Fruit fly (Drosophila melanogaster) whole organism, embryonic: ENCODE data around the gene Or98a.

Experiments used
- CG10209 ChIP-seq: fragments of 200-800 bp; sonication (Bioruptor generic); optimal IDR thresholded peaks from 3 replicates; lab custom pipeline; 2017; ENCODE audit warnings: missing biosample characterization, mild to moderate bottlenecking, missing genetic modification characterization, missing genetic modification reagents
- CG10267 ChIP-seq: fragments of 200-800 bp; sonication (Bioruptor generic); optimal IDR thresholded peaks from 2 replicates; lab custom pipeline; 2018; ENCODE audit warnings: missing biosample characterization, mild to moderate bottlenecking, missing genetic modification characterization, moderate library complexity
- CG10959 ChIP-seq: fragments of 200-800 bp; sonication (Bioruptor generic); IDR thresholded peaks from 2 replicates; pipeline ENCODE4 v1.3.6; 2022; ENCODE audit warnings: missing biosample characterization, missing genetic modification characterization
- CG11504 ChIP-seq: fragments of 200-800 bp; sonication (Bioruptor generic); optimal IDR thresholded peaks from 3 replicates; lab custom pipeline; 2019; ENCODE audit warnings: missing biosample characterization, mild to moderate bottlenecking, missing genetic modification characterization, moderate library complexity
- CG12391 ChIP-seq: fragments of 200-800 bp; sonication (Bioruptor generic); optimal IDR thresholded peaks from 3 replicates; lab custom pipeline; 2018; ENCODE audit warnings: missing biosample characterization, mild to moderate bottlenecking, missing genetic modification characterization, moderate library complexity
- CG14667 ChIP-seq: fragments of 200-800 bp; sonication (Bioruptor generic); IDR thresholded peaks from 2 replicates; pipeline ENCODE4 v1.3.6; 2022; ENCODE audit warnings: missing biosample characterization, missing genetic modification characterization
- CG15601 ChIP-seq: fragments of 200-800 bp; sonication (Bioruptor generic); optimal IDR thresholded peaks from 3 replicates; lab custom pipeline; 2019; ENCODE audit warnings: missing biosample characterization, mild to moderate bottlenecking, missing genetic modification characterization, moderate library complexity
- CG1602 ChIP-seq: fragments of 200-800 bp; sonication (Bioruptor generic); optimal IDR thresholded peaks from 3 replicates; lab custom pipeline; 2016; ENCODE audit warnings: missing biosample characterization, missing genetic modification characterization
- CG16815 ChIP-seq: fragments of 200-800 bp; sonication (Bioruptor generic); optimal IDR thresholded peaks from 3 replicates; lab custom pipeline; 2017; ENCODE audit warnings: missing biosample characterization, mild to moderate bottlenecking, missing genetic modification characterization
- CG17361 ChIP-seq: fragments of 200-800 bp; sonication (Bioruptor generic); IDR thresholded peaks from 3 replicates; pipeline ENCODE4 v1.3.6; 2022; ENCODE audit warnings: missing biosample characterization, missing genetic modification characterization
- CG17385 ChIP-seq: fragments of 200-800 bp; sonication (Bioruptor generic); optimal IDR thresholded peaks from 3 replicates; lab custom pipeline; 2018; ENCODE audit warnings: missing biosample characterization, mild to moderate bottlenecking, missing genetic modification characterization
- CG17802 ChIP-seq: fragments of 200-800 bp; sonication (Bioruptor generic); optimal IDR thresholded peaks from 2 replicates; lab custom pipeline; 2018; ENCODE audit warnings: missing biosample characterization, mild to moderate bottlenecking, missing genetic modification characterization, moderate library complexity
- CG18262 ChIP-seq: fragments of 200-800 bp; optimal IDR thresholded peaks from 3 replicates; lab custom pipeline; 2019; ENCODE audit warnings: missing biosample characterization, mild to moderate bottlenecking, missing genetic modification characterization, moderate library complexity
- CG2678 ChIP-seq: fragments of 200-800 bp; sonication (Bioruptor generic); optimal IDR thresholded peaks from 3 replicates; lab custom pipeline; 2019; ENCODE audit warnings: missing biosample characterization, mild to moderate bottlenecking, missing genetic modification characterization, moderate library complexity
- CG30431 ChIP-seq: fragments of 200-800 bp; sonication (Bioruptor generic); optimal IDR thresholded peaks from 2 replicates; lab custom pipeline; 2017; ENCODE audit warnings: missing biosample characterization, missing genetic modification characterization
- CG31441 ChIP-seq: fragments of 200-800 bp; sonication (Bioruptor generic); IDR thresholded peaks from 2 replicates; pipeline ENCODE4 v1.3.6; 2022; ENCODE audit warnings: missing biosample characterization, missing genetic modification characterization
- CG4424 ChIP-seq: fragments of 200-800 bp; sonication (Bioruptor generic); optimal IDR thresholded peaks from 3 replicates; lab custom pipeline; 2016; ENCODE audit warnings: missing biosample characterization, missing genetic modification characterization
- CG8388 ChIP-seq: fragments of 200-800 bp; sonication (Bioruptor generic); optimal IDR thresholded peaks from 2 replicates; lab custom pipeline; 2019; ENCODE audit warnings: missing biosample characterization, mild to moderate bottlenecking, missing genetic modification characterization, moderate library complexity
- CG8478 ChIP-seq: fragments of >200 bp; optimal IDR thresholded peaks from 2 replicates; lab custom pipeline; 2018
- CG9215 ChIP-seq: fragments of 200-800 bp; sonication (Bioruptor generic); IDR thresholded peaks from 2 replicates; pipeline ENCODE4 v1.3.6; 2022; ENCODE audit warnings: missing biosample characterization, missing genetic modification characterization
- CG9609 ChIP-seq: fragments of 200-800 bp; sonication (Bioruptor generic); optimal IDR thresholded peaks from 3 replicates; lab custom pipeline; 2016; ENCODE audit warnings: missing biosample characterization, missing genetic modification characterization
- CG9727 ChIP-seq: fragments of 200-800 bp; sonication (Bioruptor generic); optimal IDR thresholded peaks from 3 replicates; lab custom pipeline; 2017; ENCODE audit warnings: missing biosample characterization, mild to moderate bottlenecking, missing genetic modification characterization
- CoRest ChIP-seq: fragments of 200-800 bp; sonication (Bioruptor generic); optimal IDR thresholded peaks from 3 replicates; lab custom pipeline; 2018; ENCODE audit warnings: missing biosample characterization, mild to moderate bottlenecking, missing genetic modification characterization, moderate library complexity
- CrebB ChIP-seq: fragments of 200-800 bp; sonication (Bioruptor generic); optimal IDR thresholded peaks from 3 replicates; lab custom pipeline; 2018; ENCODE audit warnings: missing biosample characterization, mild to moderate bottlenecking, missing genetic modification characterization
- E2f2 ChIP-seq: fragments of 200-800 bp; sonication (Bioruptor generic); IDR thresholded peaks from 2 replicates; pipeline ENCODE4 v1.3.6; 2022; ENCODE audit warnings: missing biosample characterization, missing genetic modification characterization
- Ets65A ChIP-seq: fragments of 200-800 bp; sonication (Bioruptor generic); peaks from one replicate; lab custom pipeline; 2016; ENCODE audit warnings: missing biosample characterization, missing genetic modification characterization
- H15 ChIP-seq: fragments of 200-800 bp; sonication (Bioruptor generic); IDR thresholded peaks from 3 replicates; pipeline ENCODE4 v1.3.6; 2022; ENCODE audit warnings: missing biosample characterization, missing genetic modification characterization
- Med ChIP-seq: fragments of 200-800 bp; sonication (Bioruptor generic); peaks from one replicate; lab custom pipeline; 2016; ENCODE audit warnings: missing biosample characterization, missing genetic modification characterization, mild to moderate bottlenecking, inconsistent platforms, moderate library complexity
- Mes4 ChIP-seq: fragments of 200-800 bp; sonication (Bioruptor generic); optimal IDR thresholded peaks from 2 replicates; lab custom pipeline; 2016; ENCODE audit warnings: missing biosample characterization, missing genetic modification characterization
- Side ChIP-seq: fragments of 200-800 bp; sonication (Bioruptor generic); optimal IDR thresholded peaks from 2 replicates; lab custom pipeline; 2016; ENCODE audit warnings: missing biosample characterization, missing genetic modification characterization
- bab2 ChIP-seq: fragments of 200-800 bp; sonication (Bioruptor generic); optimal IDR thresholded peaks from 2 replicates; lab custom pipeline; 2016; ENCODE audit warnings: missing biosample characterization, missing genetic modification characterization
- crol ChIP-seq: fragments of 200-800 bp; sonication (Bioruptor generic); IDR thresholded peaks from 2 replicates; pipeline ENCODE4 v1.3.6; 2022; ENCODE audit warnings: missing biosample characterization, missing genetic modification characterization
- fd96Cb ChIP-seq: fragments of 200-800 bp; sonication (Bioruptor generic); optimal IDR thresholded peaks from 2 replicates; lab custom pipeline; 2018; ENCODE audit warnings: missing biosample characterization, mild to moderate bottlenecking, missing genetic modification characterization, moderate library complexity
- grau ChIP-seq: fragments of 200-800 bp; optimal IDR thresholded peaks from 3 replicates; lab custom pipeline; 2019; ENCODE audit warnings: missing biosample characterization, mild to moderate bottlenecking, missing genetic modification characterization, moderate library complexity
- gsb ChIP-seq: fragments of 200-800 bp; sonication (Bioruptor generic); IDR thresholded peaks from 2 replicates; pipeline ENCODE4 v1.3.6; 2022; ENCODE audit warnings: missing biosample characterization, missing genetic modification characterization
- hth ChIP-seq: fragments of >200 bp; optimal IDR thresholded peaks from 2 replicates; lab custom pipeline; 2017; ENCODE audit warnings: inconsistent platforms
- jigr1 ChIP-seq: fragments of 200-800 bp; sonication (Bioruptor generic); IDR thresholded peaks from 3 replicates; pipeline ENCODE4 v1.3.6; 2022; ENCODE audit warnings: missing biosample characterization, missing genetic modification characterization
- jumu ChIP-seq: fragments of 200-800 bp; sonication (Bioruptor generic); optimal IDR thresholded peaks from 3 replicates; lab custom pipeline; 2016; ENCODE audit warnings: missing biosample characterization, missing genetic modification characterization
- oc ChIP-seq: fragments of 200-800 bp; sonication (Bioruptor generic); optimal IDR thresholded peaks from 2 replicates; lab custom pipeline; 2018; ENCODE audit warnings: missing biosample characterization, mild to moderate bottlenecking, missing genetic modification characterization, moderate library complexity
- org-1 ChIP-seq: fragments of 200-800 bp; sonication (Bioruptor generic); optimal IDR thresholded peaks from 2 replicates; lab custom pipeline; 2017; ENCODE audit warnings: missing biosample characterization, missing genetic modification characterization
- peb ChIP-seq: fragments of 200-800 bp; sonication (Bioruptor generic); IDR thresholded peaks from 2 replicates; pipeline ENCODE4 v1.3.6; 2022; ENCODE audit warnings: missing biosample characterization, missing genetic modification characterization
- prd ChIP-seq, 3 experiments: fragments of >200 bp in 2 of 3; fragments of 200-800 bp in 1 of 3; sonication (Bioruptor generic) in 1 of 3; optimal IDR thresholded peaks in 2 of 3; IDR thresholded peaks in 1 of 3; 2 replicates in 2 of 3; 3 replicates in 1 of 3; pipeline versions ENCODE4 v1.3.6 to Lab custom; 2017 to 2022; ENCODE audit warnings: missing biosample characterization in 1 of 3, missing genetic modification characterization in 1 of 3
- pros ChIP-seq: fragments of 200-800 bp; sonication (Bioruptor generic); optimal IDR thresholded peaks from 3 replicates; lab custom pipeline; 2019; ENCODE audit warnings: missing biosample characterization, mild to moderate bottlenecking, missing genetic modification characterization, moderate library complexity
- pum ChIP-seq: fragments of 200-800 bp; sonication (Bioruptor generic); optimal IDR thresholded peaks from 2 replicates; lab custom pipeline; 2016; ENCODE audit warnings: missing biosample characterization, missing genetic modification characterization
- repo ChIP-seq: fragments of 200-800 bp; sonication (Bioruptor generic); optimal IDR thresholded peaks from 2 replicates; lab custom pipeline; 2016; ENCODE audit warnings: missing biosample characterization, missing genetic modification characterization
- row ChIP-seq: fragments of 200-800 bp; sonication (Bioruptor generic); IDR thresholded peaks from 3 replicates; pipeline ENCODE4 v1.3.6; 2022; ENCODE audit warnings: missing biosample characterization, missing genetic modification characterization
- sens-2 ChIP-seq: fragments of 200-800 bp; sonication (Bioruptor generic); IDR thresholded peaks from 2 replicates; pipeline ENCODE4 v1.3.6; 2022; ENCODE audit warnings: missing biosample characterization, missing genetic modification characterization
- slbo ChIP-seq: fragments of 200-800 bp; sonication (Bioruptor generic); IDR thresholded peaks from 2 replicates; pipeline ENCODE4 v1.3.6; 2022; ENCODE audit warnings: missing biosample characterization, missing genetic modification characterization
- unpg ChIP-seq: fragments of 200-800 bp; sonication (Bioruptor generic); optimal IDR thresholded peaks from 3 replicates; lab custom pipeline; 2018; ENCODE audit warnings: missing biosample characterization, mild to moderate bottlenecking, missing genetic modification characterization, moderate library complexity
- vvl ChIP-seq: fragments of 200-800 bp; sonication (Bioruptor generic); IDR thresholded peaks from 2 replicates; pipeline ENCODE4 v1.3.6; 2022; ENCODE audit warnings: missing biosample characterization, missing genetic modification characterization
- zf30C ChIP-seq: fragments of 200-800 bp; sonication (Bioruptor generic); optimal IDR thresholded peaks from 3 replicates; lab custom pipeline; 2018; ENCODE audit warnings: missing biosample characterization, mild to moderate bottlenecking, missing genetic modification characterization

The Or98a gene

DNA sequence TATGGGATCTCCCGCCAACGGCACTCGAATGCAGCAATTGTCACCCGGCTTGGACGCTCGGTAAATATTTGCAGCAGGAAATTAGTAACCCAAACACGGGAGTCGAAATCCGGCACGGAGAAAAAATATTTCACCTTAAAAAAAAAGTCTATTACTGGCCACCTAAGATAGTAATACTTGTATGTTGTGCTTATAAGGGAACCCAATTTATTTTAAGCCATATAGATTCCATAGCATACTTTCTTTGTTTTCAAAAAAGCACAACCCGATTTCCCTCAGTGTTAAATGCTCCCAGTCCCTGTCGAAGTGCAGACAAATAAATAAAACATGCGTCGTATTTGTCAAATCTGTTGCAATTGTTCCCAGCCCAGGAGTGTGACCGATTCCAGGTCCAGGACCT is 19.6 kb upstream of the Or98a start (continued):
- TF ChIP-seq CG10267 (tag; lab: Kevin White, UChicago) (peak; percentile 46), Mes4 (GFP tag; lab: Kevin White, UChicago) (peak; percentile 22), CoRest (tag; lab: Kevin White, UChicago) (peak; percentile 31), pros (GFP tag; lab: Kevin White, UChicago) (peak; percentile 44), fd96Cb (tag; lab: Kevin White, UChicago) (peak; percentile 31), CG8388 (GFP tag; lab: Kevin White, UChicago) (peak; percentile 36), CG17361 (GFP tag; lab: Robert Waterston, UW) (peak; percentile 46; the same call in 1 of the 3 replicates), pum (GFP tag; lab: Kevin White, UChicago) (peak; percentile 18), CG9215 (0 out of 2 replicates have a peak, but pooled peaks have one; percentile 9), CG4424 (GFP tag; lab: Kevin White, UChicago) (peak; percentile 13), Med (GFP tag; lab: Kevin White, UChicago) (peak; percentile 87), bab2 (GFP tag; lab: Kevin White, UChicago) (peak; percentile 12), jumu (peak; percentile 1), unpg (GFP tag; lab: Kevin White, UChicago) (peak; percentile 46), gsb (GFP tag; lab: Robert Waterston, UW) (no peak), CG9609 (GFP tag; lab: Kevin White, UChicago) (no peak), CG31441 (peak; percentile 61), CG30431 (GFP tag; lab: Kevin White, UChicago) (peak; percentile 9), CG17385 (GFP tag; lab: Kevin White, UChicago) (no peak), vvl (0 out of 2 replicates have a peak, but pooled peaks have one; percentile 49), CG17802 (tag; lab: Kevin White, UChicago) (no peak), slbo (GFP tag; lab: Robert Waterston, UW) (no peak), CrebB (no peak), E2f2 (GFP tag; lab: Robert Waterston, UW) (peak; percentile 13; the same call in 1 of the 2 replicates), grau (tag; lab: Kevin White, UChicago) (peak; percentile 32), peb (GFP tag; lab: Robert Waterston, UW) (0 out of 2 replicates have a peak, but pooled peaks have one; percentile 24), CG11504 (peak; percentile 8), CG2678 (peak; percentile 47), CG10209 (peak; percentile 19), CG10959 (GFP tag; lab: Robert Waterston, UW) (peak; percentile 65), oc (tag; lab: Kevin White, UChicago) (peak; percentile 29), CG18262 (tag; lab: Kevin White, UChicago) (peak; percentile 74), CG14667 (GFP tag; lab: Robert Waterston, UW) (no peak), jigr1 (GFP tag; lab: Robert Waterston, UW) (no peak), org-1 (GFP tag; lab: Kevin White, UChicago) (peak; percentile 5), row (GFP tag; lab: Robert Waterston, UW) (peak; percentile 62; the same call in 2 of the 3 replicates), CG12391 (tag; lab: Kevin White, UChicago) (peak; percentile 37), hth (no peak), sens-2 (GFP tag; lab: Robert Waterston, UW) (0 out of 2 replicates have a peak, but pooled peaks have one; percentile 24), H15 (GFP tag; lab: Robert Waterston, UW) (0 out of 3 replicates have a peak, but pooled peaks have one; percentile 9), CG9727 (GFP tag; lab: Kevin White, UChicago) (peak; percentile 57), crol (no peak), CG8478 (lab: Kevin White, UChicago) (no peak), prd (optimal IDR thresholded peaks at IDR 0.05; lab: Kevin White, UChicago) (no peak), prd (GFP tag; IDR thresholded peaks at IDR 0.05; lab: Robert Waterston, UW) (peak; percentile 61; the same call in 2 of the 3 replicates), CG15601 (tag; lab: Kevin White, UChicago) (peak; percentile 19), CG16815 (peak; percentile 47), CG1602 (peak; percentile 28), Side (GFP tag; lab: Kevin White, UChicago) (no peak), repo (no peak), zf30C (peak; percentile 69), Ets65A (GFP tag; lab: Kevin White, UChicago) (peak; percentile 78)
